Worm (Caenorhabditis elegans) whole organism, L3 larva: Measurements from ENCODE around the gene Y76B12C.3.

Source experiments
- R02D3.7 ChIP-seq: fragments of 150-350 bp; optimal IDR thresholded peaks from 2 replicates; lab custom pipeline; 2014; ENCODE audit warnings: missing biosample characterization, missing genetic modification characterization
- ZK546.5 ChIP-seq: sonication (generic microtip); optimal IDR thresholded peaks from 2 replicates; lab custom pipeline; 2017; ENCODE audit warnings: missing biosample characterization, missing genetic modification characterization
- aly-2 ChIP-seq: fragments of 150-350 bp; optimal IDR thresholded peaks from 2 replicates; lab custom pipeline; 2014; ENCODE audit warnings: missing biosample characterization, missing genetic modification characterization
- ama-1 ChIP-seq: fragments of 150-350 bp; optimal IDR thresholded peaks from 2 replicates; lab custom pipeline; 2018
- ceh-16 ChIP-seq: sonication (generic microtip); optimal IDR thresholded peaks from 2 replicates; lab custom pipeline; 2017; ENCODE audit warnings: missing biosample characterization, missing genetic modification characterization
- ceh-28 ChIP-seq: fragments of 150-350 bp; optimal IDR thresholded peaks from 2 replicates; lab custom pipeline; 2014; ENCODE audit warnings: missing biosample characterization, missing genetic modification reagents, missing genetic modification characterization
- ceh-82 ChIP-seq: fragments of 150-350 bp; optimal IDR thresholded peaks from 2 replicates; lab custom pipeline; 2014; ENCODE audit warnings: missing biosample characterization, missing genetic modification characterization
- egl-27 ChIP-seq: sonication (generic microtip); optimal IDR thresholded peaks from 4 replicates; lab custom pipeline; 2017; ENCODE audit warnings: missing biosample characterization, missing genetic modification reagents, missing genetic modification characterization
- elt-1 ChIP-seq: fragments of 150-350 bp; optimal IDR thresholded peaks from 2 replicates; lab custom pipeline; 2014; ENCODE audit warnings: missing biosample characterization, missing genetic modification characterization
- elt-2 ChIP-seq: sonication (generic microtip); optimal IDR thresholded peaks from 2 replicates; lab custom pipeline; 2016; ENCODE audit warnings: missing genetic modification reagents, mild to moderate bottlenecking, missing genetic modification characterization, missing compliant biosample characterization
- elt-3 ChIP-seq, 3 experiments: fragments of 150-350 bp in 1 of 3; sonication (generic microtip) in 2 of 3; optimal IDR thresholded peaks; 2 replicates in 2 of 3; 4 replicates in 1 of 3; lab custom pipeline; 2014 to 2017; ENCODE audit warnings: missing biosample characterization in 3 of 3, missing genetic modification characterization in 3 of 3
- fkh-10 ChIP-seq: sonication (generic microtip); optimal IDR thresholded peaks from 2 replicates; lab custom pipeline; 2017; ENCODE audit warnings: missing biosample characterization, missing genetic modification reagents, missing genetic modification characterization
- hmg-11 ChIP-seq: sonication (generic microtip); optimal IDR thresholded peaks from 2 replicates; lab custom pipeline; 2016; ENCODE audit warnings: missing genetic modification characterization, missing compliant biosample characterization
- jun-1 ChIP-seq: fragments of 150-350 bp; optimal IDR thresholded peaks from 2 replicates; lab custom pipeline; 2014; ENCODE audit warnings: missing biosample characterization, missing genetic modification reagents, missing genetic modification characterization
- lin-15B ChIP-seq: fragments of 150-350 bp; optimal IDR thresholded peaks from 2 replicates; lab custom pipeline; 2014; ENCODE audit warnings: missing biosample characterization, missing genetic modification characterization
- mdl-1 ChIP-seq: fragments of 150-350 bp; optimal IDR thresholded peaks from 2 replicates; lab custom pipeline; 2014; ENCODE audit warnings: missing biosample characterization, missing genetic modification characterization
- mml-1 ChIP-seq: fragments of 150-350 bp; sonication (generic microtip); optimal IDR thresholded peaks from 3 replicates; lab custom pipeline; 2014; ENCODE audit warnings: missing biosample characterization, missing genetic modification characterization
- nfya-1 ChIP-seq: sonication (generic microtip); optimal IDR thresholded peaks from 2 replicates; lab custom pipeline; 2017; ENCODE audit warnings: missing genetic modification characterization, mild to moderate bottlenecking, missing compliant biosample characterization, antibody characterized with exemption, moderate library complexity; ENCODE audit not compliant: insufficient read depth
- nhr-11 ChIP-seq: fragments of 150-350 bp; optimal IDR thresholded peaks from 2 replicates; lab custom pipeline; 2014; ENCODE audit warnings: missing biosample characterization, missing genetic modification characterization
- nhr-12 ChIP-seq: fragments of 150-350 bp; optimal IDR thresholded peaks from 2 replicates; lab custom pipeline; 2014; ENCODE audit warnings: missing biosample characterization, missing genetic modification characterization
- nhr-67 ChIP-seq: fragments of 150-350 bp; optimal IDR thresholded peaks from 2 replicates; lab custom pipeline; 2014; ENCODE audit warnings: missing biosample characterization, missing genetic modification characterization
- nhr-77 ChIP-seq: fragments of 150-350 bp; optimal IDR thresholded peaks from 2 replicates; lab custom pipeline; 2014; ENCODE audit warnings: missing biosample characterization, missing genetic modification characterization
- pha-4 ChIP-seq: fragments of 150-350 bp; optimal IDR thresholded peaks from 2 replicates; lab custom pipeline; 2014; ENCODE audit warnings: missing biosample characterization, missing genetic modification reagents, missing genetic modification characterization
- pqm-1 ChIP-seq: fragments of 150-350 bp; optimal IDR thresholded peaks from 2 replicates; lab custom pipeline; 2017; ENCODE audit warnings: missing biosample characterization, missing genetic modification characterization, inconsistent platforms
- sea-2 ChIP-seq: fragments of 150-350 bp; sonication (generic microtip); optimal IDR thresholded peaks from 4 replicates; lab custom pipeline; 2014; ENCODE audit warnings: missing biosample characterization, missing genetic modification reagents, missing genetic modification characterization
- skn-1 ChIP-seq: fragments of 150-350 bp; optimal IDR thresholded peaks from 2 replicates; lab custom pipeline; 2014; ENCODE audit warnings: missing biosample characterization, missing genetic modification characterization
- tbx-2 ChIP-seq: sonication (generic microtip); optimal IDR thresholded peaks from 2 replicates; lab custom pipeline; 2016; ENCODE audit warnings: mild to moderate bottlenecking, missing genetic modification characterization, missing compliant biosample characterization
- unc-62 ChIP-seq: fragments of 150-350 bp; sonication (generic microtip); optimal IDR thresholded peaks from 4 replicates; lab custom pipeline; 2014; ENCODE audit warnings: missing biosample characterization, missing genetic modification reagents, missing genetic modification characterization
- zag-1 ChIP-seq: fragments of 150-350 bp; optimal IDR thresholded peaks from 2 replicates; lab custom pipeline; 2014; ENCODE audit warnings: missing biosample characterization, missing genetic modification characterization
- ztf-11 ChIP-seq: fragments of 150-350 bp; optimal IDR thresholded peaks from 2 replicates; lab custom pipeline; 2014; ENCODE audit warnings: missing biosample characterization, missing genetic modification characterization
- ztf-4 ChIP-seq: fragments of 150-350 bp; optimal IDR thresholded peaks from 2 replicates; lab custom pipeline; 2014; ENCODE audit warnings: missing biosample characterization, missing genetic modification characterization

The Y76B12C.3 gene

DNA sequence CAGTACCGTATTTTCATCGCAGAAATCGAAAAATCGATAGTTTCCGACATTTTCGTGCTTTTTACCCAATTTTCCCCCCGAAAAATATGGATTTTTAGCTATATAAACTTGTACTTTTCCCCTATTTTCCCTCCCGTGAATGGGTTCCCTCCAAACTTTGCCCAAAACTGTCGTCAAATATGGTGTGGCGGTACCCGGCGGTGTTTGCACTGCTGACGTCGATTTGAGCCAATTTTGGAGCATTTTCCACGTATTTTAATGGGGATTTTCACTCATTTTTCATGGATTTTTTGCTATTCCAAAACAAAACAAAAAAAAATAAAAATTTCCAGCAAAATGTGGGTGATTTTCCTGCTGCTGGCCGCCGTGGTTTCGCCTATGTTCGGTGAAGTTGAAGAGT lies at the start of gene Y76B12C.3:
Gene Y76B12C.3, plus strand, starts transcription at position 334 of the 400 bp plus-strand sequence.
- TF ChIP-seq pha-4: peak; percentile 22
- no peak for TF ChIP-seq nhr-77 (tag; lab: Kevin White, UChicago)
- peak; percentile 8 for TF ChIP-seq nfya-1 (tag; lab: Kevin White, UChicago)
- peak; percentile 39 for TF ChIP-seq lin-15B (tag; lab: Kevin White, UChicago)
- no peak for TF ChIP-seq R02D3.7 (tag; lab: Kevin White, UChicago)
- peak; percentile 26 for TF ChIP-seq hmg-11 (tag; lab: Kevin White, UChicago)

- TF ChIP-seq ceh-28 (tag; lab: Kevin White, UChicago) (no peak), jun-1 (no peak), nfya-1 (tag; lab: Kevin White, UChicago) (peak; percentile 5), aly-2 (tag; lab: Kevin White, UChicago) (no peak), elt-3 (tag; optimal IDR thresholded peaks at IDR 0.05; lab: Kevin White, UChicago) (no peak), ceh-16 (tag; lab: Kevin White, UChicago) (no peak), pha-4 (peak; percentile 44), lin-15B (tag; lab: Kevin White, UChicago) (peak; percentile 68), ztf-4 (tag; lab: Kevin White, UChicago) (no peak), tbx-2 (tag; lab: Kevin White, UChicago) (no peak), zag-1 (tag; lab: Kevin White, UChicago) (no peak)
These were observed 49.8 kb upstream of the Y76B12C.3 start, which contains the start of gene denn-4 for ce11 chrIV:1923722-1924121. Gene denn-4, plus strand, starts transcription at chrIV:1924001.

- TF ChIP-seq nhr-67 (tag; lab: Kevin White, UChicago): no peak
- no peak for TF ChIP-seq skn-1
- no peak for TF ChIP-seq pqm-1 (tag; lab: Kevin White, UChicago)
- TF ChIP-seq hmg-11 (tag; lab: Kevin White, UChicago): no peak
- no peak for TF ChIP-seq egl-27 (tag; lab: Kevin White, UChicago)
- no peak for TF ChIP-seq mdl-1 (tag; lab: Kevin White, UChicago)
- TF ChIP-seq fkh-10 (GFP tag; lab: Kevin White, UChicago): no peak
- TF ChIP-seq nhr-11: no peak
- no peak for TF ChIP-seq sea-2 (GFP tag; lab: Kevin White, UChicago)
- no peak for TF ChIP-seq jun-1
- no peak for TF ChIP-seq ceh-28 (tag; lab: Kevin White, UChicago)
These were observed 49.3 kb upstream of the Y76B12C.3 start for ce11 chrIV:1924178-1924577.

ce11 chrIV:1945200-1945599 lies 28.3 kb upstream of the Y76B12C.3 start:
- TF ChIP-seq nhr-12 (tag; lab: Kevin White, UChicago) (no peak), unc-62 (no peak), skn-1 (no peak), ceh-82 (tag; lab: Kevin White, UChicago) (no peak), nfya-1 (tag; lab: Kevin White, UChicago) (no peak), ZK546.5 (tag; lab: Kevin White, UChicago) (no peak), ztf-4 (tag; lab: Kevin White, UChicago) (no peak), aly-2 (tag; lab: Kevin White, UChicago) (no peak), ceh-28 (tag; lab: Kevin White, UChicago) (no peak), elt-2 (tag; lab: Kevin White, UChicago) (no peak), sea-2 (GFP tag; lab: Kevin White, UChicago) (no peak)

- TF ChIP-seq ztf-11: no peak
These were observed 25.6 kb upstream of the Y76B12C.3 start, which contains the start of gene tsen-54 for ce11 chrIV:1947891-1948290. Gene tsen-54, plus strand, starts transcription at chrIV:1948191.

ce11 chrIV:1952312-1952711 lies 21.2 kb upstream of the Y76B12C.3 start:
- no peak for TF ChIP-seq elt-1 (tag; lab: Kevin White, UChicago)
- TF ChIP-seq mml-1 (tag; lab: Kevin White, UChicago): no peak
- TF ChIP-seq ZK546.5 (tag; lab: Kevin White, UChicago): no peak
- no peak for TF ChIP-seq nhr-12 (tag; lab: Kevin White, UChicago)
- no peak for TF ChIP-seq sea-2 (GFP tag; lab: Kevin White, UChicago)
- TF ChIP-seq nhr-11: no peak
- TF ChIP-seq ama-1 (lab: Kevin White, UChicago): no peak
- no peak for TF ChIP-seq pha-4
- no peak for TF ChIP-seq tbx-2 (tag; lab: Kevin White, UChicago)
